Fruit fly (Drosophila melanogaster) whole organism, adult: ENCODE results near the gene CG4332.

ENCODE experiments used
- CG12768 ChIP-seq: fragments of 200-800 bp; sonication (Bioruptor generic); optimal IDR thresholded peaks from 2 replicates; lab custom pipeline; 2017; ENCODE audit warnings: missing biosample characterization, missing genetic modification characterization, mild to moderate bottlenecking, moderate library complexity, missing genetic modification reagents
- CG14711 ChIP-seq: fragments of 200-800 bp; sonication (Bioruptor generic); optimal IDR thresholded peaks from 2 replicates; lab custom pipeline; 2018; ENCODE audit warnings: missing biosample characterization, mild to moderate bottlenecking, missing genetic modification characterization, moderate library complexity
- CG33017 ChIP-seq: fragments of 200-800 bp; sonication (Bioruptor generic); optimal IDR thresholded peaks from 2 replicates; lab custom pipeline; 2018; ENCODE audit warnings: missing biosample characterization, mild to moderate bottlenecking, missing genetic modification characterization, moderate library complexity
- CG7045 ChIP-seq: fragments of 200-800 bp; sonication (Bioruptor generic); optimal IDR thresholded peaks from 2 replicates; lab custom pipeline; 2017; ENCODE audit warnings: missing biosample characterization, mild to moderate bottlenecking, missing genetic modification characterization
- Hr96 ChIP-seq: fragments of 200-800 bp; sonication (Bioruptor generic); optimal IDR thresholded peaks from 2 replicates; lab custom pipeline; 2016; ENCODE audit warnings: missing biosample characterization, missing genetic modification characterization
- bab1 ChIP-seq: fragments of 200-800 bp; sonication (Bioruptor generic); optimal IDR thresholded peaks from 3 replicates; lab custom pipeline; 2019; ENCODE audit warnings: missing biosample characterization, mild to moderate bottlenecking, missing genetic modification characterization, moderate library complexity
- cnc ChIP-seq, 2 experiments: fragments of >200 bp; optimal IDR thresholded peaks; 2 replicates each; lab custom pipeline; 2017
- toe ChIP-seq: fragments of 200-800 bp; sonication (Bioruptor generic); optimal IDR thresholded peaks from 2 replicates; lab custom pipeline; 2016; ENCODE audit warnings: missing biosample characterization, missing genetic modification characterization

- TF ChIP-seq CG12768, result no peak
- no peak for TF ChIP-seq CG33017 (tag; lab: Kevin White, UChicago)
- no peak for TF ChIP-seq cnc (optimal IDR thresholded peaks at IDR 0.05; lab: Kevin White, UChicago)
- no peak for TF ChIP-seq CG14711 (tag; lab: Kevin White, UChicago)
- peak; percentile 21 for TF ChIP-seq bab1 (GFP tag; lab: Kevin White, UChicago)
- no peak for TF ChIP-seq Hr96 (GFP tag; lab: Kevin White, UChicago)
- TF ChIP-seq toe, result no peak
- TF ChIP-seq CG7045 (GFP tag; lab: Kevin White, UChicago), result no peak
Measured at dm6 chrX:13143100-13143499, 11.7 kb upstream of the CG4332 start.
